Worm (Caenorhabditis elegans) whole organism, L4 larva: ENCODE measurements around the gene tftc-5.
A peak's percentile ranks its signal among the peaks of the same experiment; 100 is the strongest.

Source experiments
- F44E2.7 ChIP-seq: fragments of 200-800 bp; sonication (Bioruptor generic); IDR thresholded peaks from 2 replicates; pipeline ENCODE4 v2.1.2; 2022; ENCODE audit warnings: missing genetic modification characterization, missing compliant biosample characterization
- Y75B8A.6 ChIP-seq: fragments of 200-800 bp; sonication (Bioruptor generic); IDR thresholded peaks from 2 replicates; pipeline ENCODE4 v1.3.6; 2022; ENCODE audit warnings: missing genetic modification reagents, missing genetic modification characterization, missing compliant biosample characterization
- ZK337.2 ChIP-seq: fragments of 200-800 bp; sonication (Bioruptor generic); IDR thresholded peaks from 2 replicates; pipeline ENCODE4 v1.3.6; 2022; ENCODE audit warnings: missing genetic modification reagents, missing genetic modification characterization, missing compliant biosample characterization
- aha-1 ChIP-seq: fragments of 150-350 bp; peaks from one replicate; lab custom pipeline; 2014; ENCODE audit warnings: missing biosample characterization, missing genetic modification characterization
- ama-1 ChIP-seq: fragments of 150-350 bp; optimal IDR thresholded peaks from 2 replicates; lab custom pipeline; 2014; ENCODE audit warnings: inconsistent platforms, mixed read lengths
- ceh-28 ChIP-seq: fragments of 150-350 bp; optimal IDR thresholded peaks from 2 replicates; lab custom pipeline; 2014; ENCODE audit warnings: missing biosample characterization, missing genetic modification reagents, missing genetic modification characterization
- ceh-32 ChIP-seq: sonication (generic microtip); optimal IDR thresholded peaks from 2 replicates; lab custom pipeline; 2016; ENCODE audit warnings: mild to moderate bottlenecking, missing genetic modification characterization, missing compliant biosample characterization; ENCODE audit not compliant: poor library complexity
- cey-2 ChIP-seq: sonication (generic microtip); optimal IDR thresholded peaks from 3 replicates; lab custom pipeline; 2017; ENCODE audit warnings: missing genetic modification characterization, mild to moderate bottlenecking, missing compliant biosample characterization, antibody characterized with exemption, borderline replicate concordance; ENCODE audit not compliant: insufficient read depth
- daf-16 ChIP-seq, 3 experiments: sonication (generic microtip); optimal IDR thresholded peaks; 2 replicates each; lab custom pipeline; 2016 to 2017; ENCODE audit warnings: missing genetic modification characterization in 3 of 3, missing genetic modification reagents in 3 of 3, mild to moderate bottlenecking in 2 of 3, missing compliant biosample characterization in 2 of 3, missing biosample characterization in 1 of 3, moderate library complexity in 1 of 3
- daf-19 ChIP-seq: fragments of 200-800 bp; sonication (Bioruptor generic); conservative IDR thresholded peaks from 2 replicates; pipeline ENCODE4 v1.3.6; 2022; ENCODE audit warnings: missing genetic modification characterization, missing compliant biosample characterization
- dmd-9 ChIP-seq: fragments of 200-800 bp; sonication (Bioruptor generic); IDR thresholded peaks from 2 replicates; pipeline ENCODE4 v1.3.6; 2022; ENCODE audit warnings: missing genetic modification reagents, missing genetic modification characterization, missing compliant biosample characterization
- duxl-1 ChIP-seq: sonication (generic microtip); optimal IDR thresholded peaks from 2 replicates; lab custom pipeline; 2016; ENCODE audit warnings: mild to moderate bottlenecking, missing genetic modification characterization, moderate library complexity, missing compliant biosample characterization; ENCODE audit not compliant: poor library complexity
- dve-1 ChIP-seq: sonication (generic microtip); optimal IDR thresholded peaks from 2 replicates; lab custom pipeline; 2017; ENCODE audit warnings: antibody characterized with exemption, mild to moderate bottlenecking, missing genetic modification characterization, missing compliant biosample characterization; ENCODE audit not compliant: insufficient read depth
- egl-43 ChIP-seq: fragments of 200-800 bp; sonication (Bioruptor generic); IDR thresholded peaks from 2 replicates; pipeline ENCODE4 v1.3.6; 2022; ENCODE audit warnings: missing genetic modification reagents, missing genetic modification characterization, missing compliant biosample characterization
- fkh-10 ChIP-seq: fragments of 150-350 bp; optimal IDR thresholded peaks from 2 replicates; lab custom pipeline; 2014; ENCODE audit warnings: missing biosample characterization, missing genetic modification reagents, missing genetic modification characterization
- fos-1 ChIP-seq: fragments of 150-350 bp; optimal IDR thresholded peaks from 2 replicates; lab custom pipeline; 2014; ENCODE audit warnings: missing biosample characterization, missing genetic modification characterization
- hif-1 ChIP-seq, 2 experiments: sonication (generic microtip); optimal IDR thresholded peaks; 2 replicates each; lab custom pipeline; 2016 to 2017; ENCODE audit warnings: missing compliant biosample characterization in 2 of 2, missing genetic modification characterization in 2 of 2, missing genetic modification reagents in 2 of 2, missing genotype in 2 of 2, mild to moderate bottlenecking in 1 of 2
- jun-1 ChIP-seq: fragments of 150-350 bp; optimal IDR thresholded peaks from 2 replicates; lab custom pipeline; 2014; ENCODE audit warnings: missing biosample characterization, missing genetic modification reagents, missing genetic modification characterization
- lin-1 ChIP-seq: fragments of 200-800 bp; sonication (Bioruptor generic); IDR thresholded peaks from 2 replicates; pipeline ENCODE4 v1.3.6; 2022; ENCODE audit warnings: missing genetic modification reagents, missing genetic modification characterization, missing compliant biosample characterization
- lin-38 ChIP-seq: fragments of 200-800 bp; sonication (Bioruptor generic); IDR thresholded peaks from 2 replicates; pipeline ENCODE4 v1.3.6; 2022; ENCODE audit warnings: missing genetic modification reagents, missing genetic modification characterization, missing compliant biosample characterization
- lsy-2 ChIP-seq, 2 experiments: fragments of 150-350 bp in 1 of 2; sonication (generic microtip) in 1 of 2; optimal IDR thresholded peaks; 2 replicates each; lab custom pipeline; 2014 to 2017; ENCODE audit warnings: missing biosample characterization in 2 of 2, missing genetic modification characterization in 2 of 2
- mxl-2 ChIP-seq: fragments of 200-800 bp; sonication (Bioruptor generic); conservative IDR thresholded peaks from 2 replicates; pipeline ENCODE4 v1.3.6; 2022; ENCODE audit warnings: missing genetic modification reagents, missing genetic modification characterization, missing compliant biosample characterization
- nhr-10 ChIP-seq: fragments of 150-350 bp; optimal IDR thresholded peaks from 2 replicates; lab custom pipeline; 2014; ENCODE audit warnings: missing biosample characterization, missing genetic modification characterization
- nhr-102 ChIP-seq: sonication (generic microtip); optimal IDR thresholded peaks from 2 replicates; lab custom pipeline; 2016; ENCODE audit warnings: mild to moderate bottlenecking, missing genetic modification characterization, moderate library complexity, missing compliant biosample characterization
- nhr-11 ChIP-seq: fragments of 150-350 bp; optimal IDR thresholded peaks from 2 replicates; lab custom pipeline; 2014; ENCODE audit warnings: missing biosample characterization, missing genetic modification characterization
- nhr-28 ChIP-seq: fragments of 150-350 bp; optimal IDR thresholded peaks from 2 replicates; lab custom pipeline; 2014; ENCODE audit warnings: missing biosample characterization, missing genetic modification characterization
- nhr-48 ChIP-seq: sonication (generic microtip); optimal IDR thresholded peaks from 2 replicates; lab custom pipeline; 2016; ENCODE audit warnings: mild to moderate bottlenecking, missing genetic modification characterization, missing compliant biosample characterization
- nhr-77 ChIP-seq: fragments of 150-350 bp; optimal IDR thresholded peaks from 2 replicates; lab custom pipeline; 2014; ENCODE audit warnings: missing biosample characterization, missing genetic modification characterization
- tag-97 ChIP-seq: fragments of 200-800 bp; sonication (Bioruptor generic); IDR thresholded peaks from 2 replicates; pipeline ENCODE4 v1.3.6; 2022; ENCODE audit warnings: missing genetic modification characterization, missing compliant biosample characterization
- tra-1 ChIP-seq: fragments of 200-800 bp; sonication (Bioruptor generic); IDR thresholded peaks from 2 replicates; pipeline ENCODE4 v1.3.6; 2022; ENCODE audit warnings: missing genetic modification reagents, missing genetic modification characterization, missing compliant biosample characterization
- vab-7 ChIP-seq: fragments of 200-800 bp; sonication (Bioruptor generic); IDR thresholded peaks from 2 replicates; pipeline ENCODE4 v1.3.6; 2022; ENCODE audit warnings: missing genetic modification reagents, missing genetic modification characterization, missing compliant biosample characterization
- zag-1 ChIP-seq: fragments of 150-350 bp; optimal IDR thresholded peaks from 2 replicates; lab custom pipeline; 2014; ENCODE audit warnings: missing biosample characterization, missing genetic modification characterization
- ztf-7 ChIP-seq: fragments of 150-350 bp; optimal IDR thresholded peaks from 2 replicates; lab custom pipeline; 2014; ENCODE audit warnings: missing biosample characterization, missing genetic modification characterization

tftc-5 gene

ce11 chrIII:4021866-4022265, at the start of gene tftc-5:
Gene tftc-5, plus strand, starts transcription at chrIII:4022166.
- TF ChIP-seq ama-1 (lab: Kevin White, UChicago) = no peak
- TF ChIP-seq aha-1 (tag; lab: Kevin White, UChicago) = peak; percentile 62
- TF ChIP-seq F44E2.7 (GFP tag; lab: Robert Waterston, UW) = no peak

DNA sequence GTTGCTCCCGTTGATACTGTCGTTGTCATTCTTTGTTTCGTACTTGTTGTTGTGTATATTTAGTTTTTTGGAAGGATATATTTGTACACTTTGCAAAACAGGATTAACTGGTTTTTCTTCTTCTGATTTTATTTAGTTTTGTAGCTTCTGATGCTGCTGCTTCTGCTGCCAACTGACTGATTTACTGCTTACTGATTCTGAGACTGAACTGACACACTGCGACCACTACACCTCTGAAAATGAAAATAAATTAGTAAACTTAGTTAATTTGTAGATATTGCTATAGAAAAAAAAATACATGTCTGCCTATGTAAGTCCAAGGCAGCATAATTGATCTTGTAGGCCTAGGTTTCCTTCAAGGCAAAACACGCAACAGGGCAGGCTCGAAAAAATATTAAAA, 49.3 kb upstream of the tftc-5 start, which contains the start of gene R10E9.4:
Gene R10E9.4, minus strand, starts transcription at position 101 of the 400 bp plus-strand sequence.
- no peak for TF ChIP-seq fos-1 (tag; lab: Kevin White, UChicago)
- no peak for TF ChIP-seq daf-19
- no peak for TF ChIP-seq Y75B8A.6 (GFP tag; lab: Robert Waterston, UW)
- TF ChIP-seq aha-1 (tag; lab: Kevin White, UChicago) = peak; percentile 41
- no peak for TF ChIP-seq ama-1 (lab: Kevin White, UChicago)
- no peak for TF ChIP-seq egl-43 (GFP tag; lab: Robert Waterston, UW)
- TF ChIP-seq ceh-32 (tag; lab: Kevin White, UChicago) = no peak

DNA sequence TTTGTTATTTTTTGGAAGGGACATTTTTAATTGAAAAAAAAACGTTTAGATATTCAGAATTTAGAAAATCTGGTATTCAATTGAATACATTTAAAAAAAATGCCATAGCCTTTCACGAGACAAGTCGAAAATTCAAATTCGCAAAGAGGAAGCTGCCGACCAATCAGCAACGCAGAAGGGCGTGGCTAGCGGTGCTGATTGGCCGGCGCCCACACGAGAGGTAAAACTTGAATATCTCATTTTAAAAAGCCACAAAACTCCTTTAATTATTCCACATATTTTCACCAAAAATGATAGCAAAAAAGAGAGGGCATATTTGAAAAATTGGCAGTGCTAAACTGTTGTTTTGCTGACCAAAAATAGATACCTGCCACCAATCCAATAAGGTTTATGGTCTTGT, 47.5 kb upstream of the tftc-5 start:
- TF ChIP-seq mxl-2 (GFP tag; lab: Robert Waterston, UW) (no peak), tag-97 (GFP tag; lab: Robert Waterston, UW) (no peak), lin-38 (no peak), hif-1 (tag; optimal IDR thresholded peaks at IDR 0.05; lab: Kevin White, UChicago) (no peak), dmd-9 (GFP tag; lab: Robert Waterston, UW) (no peak), dve-1 (tag; lab: Kevin White, UChicago) (no peak), nhr-102 (tag; lab: Kevin White, UChicago) (no peak)

DNA sequence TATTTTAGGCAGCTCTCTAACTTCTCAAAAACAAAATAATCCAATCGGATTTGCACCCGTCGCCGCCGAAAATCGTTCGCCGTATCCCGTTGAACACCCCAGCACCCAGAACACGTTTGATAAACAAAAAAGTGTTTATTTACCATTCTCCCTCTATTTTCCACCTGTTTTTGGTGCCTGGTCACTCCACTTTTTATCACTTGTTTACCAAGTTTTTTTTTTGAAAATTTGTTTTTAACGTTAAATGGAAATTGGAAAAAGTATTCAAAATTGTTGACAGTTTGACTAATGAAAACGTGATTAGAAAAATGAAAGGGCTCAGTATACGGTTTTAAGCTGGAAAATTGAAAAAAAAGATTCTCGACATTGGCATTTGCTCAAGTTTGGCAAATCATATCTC, 47.0 kb upstream of the tftc-5 start:
- no peak for TF ChIP-seq lsy-2 (tag; optimal IDR thresholded peaks at IDR 0.05; lab: Kevin White, UChicago)
- TF ChIP-seq tra-1 (GFP tag; lab: Robert Waterston, UW) = no peak
- TF ChIP-seq daf-16 (GFP tag; optimal IDR thresholded peaks at IDR 0.05; lab: Kevin White, UChicago) = no peak
- TF ChIP-seq daf-16 (tag; optimal IDR thresholded peaks at IDR 0.05; lab: Kevin White, UChicago) = peak; percentile 93
- TF ChIP-seq lin-1 (GFP tag; lab: Robert Waterston, UW) = no peak
- TF ChIP-seq duxl-1 (tag; lab: Kevin White, UChicago) = no peak
- no peak for TF ChIP-seq vab-7 (GFP tag; lab: Robert Waterston, UW)

- TF ChIP-seq ceh-28 (tag; lab: Kevin White, UChicago) (no peak), cey-2 (tag; lab: Kevin White, UChicago) (no peak), nhr-10 (tag; lab: Kevin White, UChicago) (no peak), nhr-28 (no peak), ama-1 (lab: Kevin White, UChicago) (no peak), zag-1 (tag; lab: Kevin White, UChicago) (no peak), ZK337.2 (GFP tag; lab: Robert Waterston, UW) (no peak), nhr-48 (no peak), ztf-7 (tag; lab: Kevin White, UChicago) (no peak), jun-1 (tag; lab: Kevin White, UChicago) (no peak), fkh-10 (GFP tag; lab: Kevin White, UChicago) (no peak), nhr-11 (tag; lab: Kevin White, UChicago) (no peak), nhr-77 (no peak)
- TF ChIP-seq, all 104 proteins: peak for 0
Measured at ce11 chrIII:3976291-3976690, 45.7 kb upstream of the tftc-5 start, which contains the start of gene msi-1. Gene msi-1, minus strand, starts transcription at chrIII:3976391.
